Worm (Caenorhabditis elegans) whole organism, early embryonic: ENCODE results near the gene T08G5.3.
"Not testable (repeated sequence)": the region's sequence is repeated elsewhere in the genome, so short reads cannot be mapped to it uniquely, and the experiment has no call there.

ENCODE experiments used
- B0310.2 ChIP-seq: sonication (generic microtip); optimal IDR thresholded peaks from 2 replicates; lab custom pipeline; 2016; ENCODE audit warnings: mild to moderate bottlenecking, missing genetic modification characterization, missing compliant biosample characterization
- F13C5.2 ChIP-seq: sonication (generic microtip); optimal IDR thresholded peaks from 2 replicates; lab custom pipeline; 2017; ENCODE audit warnings: mild to moderate bottlenecking, missing genetic modification characterization, inconsistent platforms, missing compliant biosample characterization
- aly-1 ChIP-seq: sonication (generic microtip); optimal IDR thresholded peaks from 2 replicates; lab custom pipeline; 2016; ENCODE audit warnings: missing genetic modification characterization, missing compliant biosample characterization
- ama-1 ChIP-seq: fragments of 150-350 bp; optimal IDR thresholded peaks from 2 replicates; lab custom pipeline; 2014
- ceh-13 ChIP-seq: fragments of 200-800 bp; sonication (Bioruptor generic); optimal IDR thresholded peaks from 2 replicates; lab custom pipeline; 2018; ENCODE audit warnings: mild to moderate bottlenecking, missing genetic modification characterization, missing compliant biosample characterization
- ceh-36 ChIP-seq: sonication (generic microtip); optimal IDR thresholded peaks from 2 replicates; lab custom pipeline; 2016; ENCODE audit warnings: missing genetic modification characterization, inconsistent platforms, missing compliant biosample characterization
- ets-7 ChIP-seq: sonication (generic microtip); optimal IDR thresholded peaks from 2 replicates; lab custom pipeline; 2016; ENCODE audit warnings: missing genotype, missing genetic modification characterization, missing compliant biosample characterization
- flt-1 ChIP-seq: fragments of 200-800 bp; sonication (Bioruptor generic); IDR thresholded peaks from 2 replicates; pipeline ENCODE4 v1.3.6; 2022; ENCODE audit warnings: missing genetic modification characterization, missing compliant biosample characterization
- hmbx-1 ChIP-seq: sonication (generic microtip); optimal IDR thresholded peaks from 2 replicates; lab custom pipeline; 2016; ENCODE audit warnings: mild to moderate bottlenecking, missing genetic modification characterization, missing compliant biosample characterization
- hmg-4 ChIP-seq: fragments of 200-800 bp; sonication (Bioruptor generic); optimal IDR thresholded peaks from 2 replicates; lab custom pipeline; 2018; ENCODE audit warnings: mild to moderate bottlenecking, missing genetic modification characterization, missing compliant biosample characterization
- hnd-1 ChIP-seq: sonication (generic microtip); optimal IDR thresholded peaks from 2 replicates; lab custom pipeline; 2016; ENCODE audit warnings: missing genetic modification characterization, missing compliant biosample characterization
- pes-1 ChIP-seq: fragments of 200-800 bp; sonication (Bioruptor generic); IDR thresholded peaks from 2 replicates; pipeline ENCODE4 v1.3.6; 2022; ENCODE audit warnings: missing genetic modification reagents, missing genetic modification characterization, missing compliant biosample characterization
- scrt-1 ChIP-seq: fragments of 200-800 bp; sonication (Bioruptor generic); IDR thresholded peaks from 2 replicates; pipeline ENCODE4 v1.3.6; 2022; ENCODE audit warnings: missing genetic modification characterization, missing compliant biosample characterization
- sea-1 ChIP-seq: fragments of 200-800 bp; sonication (Bioruptor generic); conservative IDR thresholded peaks from 2 replicates; pipeline ENCODE4 v1.3.6; 2022; ENCODE audit warnings: missing genetic modification characterization, missing compliant biosample characterization
- tbx-11 ChIP-seq: fragments of 200-800 bp; sonication (Bioruptor generic); IDR thresholded peaks from 2 replicates; pipeline ENCODE4 v1.3.6; 2022; ENCODE audit warnings: missing genetic modification characterization, missing compliant biosample characterization
- tbx-37 ChIP-seq: fragments of 200-800 bp; sonication (Bioruptor generic); conservative IDR thresholded peaks from 2 replicates; pipeline ENCODE4 v1.3.6; 2022; ENCODE audit warnings: missing genetic modification reagents, missing genetic modification characterization, missing compliant biosample characterization
- tra-4 ChIP-seq: sonication (generic microtip); optimal IDR thresholded peaks from 2 replicates; lab custom pipeline; 2017; ENCODE audit warnings: missing genetic modification characterization, missing compliant biosample characterization

T08G5.3 gene

ce11 chrV:14049274-14049673 lies 22.0 kb upstream of the T08G5.3 start, which contains the start of gene F58D12.1:
F58D12.1 (plus strand) TSS chrV:14049574.
- not testable (repeated sequence) for TF ChIP-seq ceh-13 (GFP tag; lab: Kevin White, UChicago); tbx-37 (GFP tag; lab: Robert Waterston, UW); hmbx-1 (tag; lab: Kevin White, UChicago)

DNA sequence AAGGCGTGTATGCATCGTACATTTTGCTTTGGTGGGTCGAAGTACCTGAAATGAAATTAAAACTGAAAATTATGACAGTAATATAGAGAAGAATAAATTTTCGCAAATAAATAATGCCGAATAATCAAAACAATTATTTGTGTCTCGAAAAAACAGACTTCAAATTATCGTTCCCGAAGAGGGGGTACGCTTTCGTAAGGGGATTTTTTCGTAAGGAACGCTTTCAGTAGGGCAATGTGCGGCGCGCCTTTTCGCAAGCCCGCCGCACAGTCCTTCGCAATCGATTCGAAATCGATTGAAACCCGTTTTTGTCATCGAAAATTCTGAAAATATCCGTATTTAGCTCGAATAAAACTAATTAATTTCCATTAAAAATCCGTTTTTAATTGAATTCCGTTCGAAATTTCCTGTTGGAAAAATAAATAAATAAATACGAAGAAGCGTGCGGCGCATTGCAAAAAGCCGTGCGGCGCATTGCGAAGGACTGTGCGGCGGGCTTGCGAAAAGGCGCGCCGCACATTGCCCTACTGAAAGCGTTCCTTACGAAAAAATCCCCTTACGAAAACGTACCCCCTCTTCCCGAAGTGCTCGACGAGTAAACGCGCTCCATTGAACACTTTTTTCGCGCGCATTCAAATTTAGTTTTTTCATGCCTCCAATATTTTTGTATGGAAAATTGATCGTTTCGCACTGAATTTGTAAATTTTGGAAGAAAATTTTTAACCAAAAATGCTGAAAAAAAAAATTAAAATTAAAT lies 11.2 kb upstream of the T08G5.3 start, which contains the start of gene vps-39:
vps-39 (minus strand) TSS at position 51 of the 757 bp plus-strand sequence.
- TF ChIP-seq flt-1 (GFP tag; lab: Robert Waterston, UW): 0 out of 2 replicates have a peak, but pooled peaks have one; percentile 6
- peak; percentile 79; the same call in 1 of the 2 replicates for TF ChIP-seq pes-1 (GFP tag; lab: Robert Waterston, UW)
- peak; percentile 77 for TF ChIP-seq sea-1 (GFP tag; lab: Robert Waterston, UW)
- peak; percentile 17 for TF ChIP-seq hmg-4 (GFP tag; lab: Kevin White, UChicago)
- TF ChIP-seq scrt-1 (GFP tag; lab: Robert Waterston, UW): peak; percentile 50; the same call in 1 of the 2 replicates
- TF ChIP-seq tbx-37 (GFP tag; lab: Robert Waterston, UW): peak; percentile 58; the same call in 1 of the 2 replicates

ce11 chrV:14033649-14034048 lies 6.4 kb upstream of the T08G5.3 start, which contains the start of gene ins-10:
ins-10 (plus strand) TSS chrV:14033949.
- TF ChIP-seq tbx-37 (GFP tag; lab: Robert Waterston, UW) (no peak), ama-1 (lab: Kevin White, UChicago) (no peak), tbx-11 (GFP tag; lab: Robert Waterston, UW) (no peak), sea-1 (GFP tag; lab: Robert Waterston, UW) (no peak), tra-4 (tag; lab: Kevin White, UChicago) (no peak)

DNA sequence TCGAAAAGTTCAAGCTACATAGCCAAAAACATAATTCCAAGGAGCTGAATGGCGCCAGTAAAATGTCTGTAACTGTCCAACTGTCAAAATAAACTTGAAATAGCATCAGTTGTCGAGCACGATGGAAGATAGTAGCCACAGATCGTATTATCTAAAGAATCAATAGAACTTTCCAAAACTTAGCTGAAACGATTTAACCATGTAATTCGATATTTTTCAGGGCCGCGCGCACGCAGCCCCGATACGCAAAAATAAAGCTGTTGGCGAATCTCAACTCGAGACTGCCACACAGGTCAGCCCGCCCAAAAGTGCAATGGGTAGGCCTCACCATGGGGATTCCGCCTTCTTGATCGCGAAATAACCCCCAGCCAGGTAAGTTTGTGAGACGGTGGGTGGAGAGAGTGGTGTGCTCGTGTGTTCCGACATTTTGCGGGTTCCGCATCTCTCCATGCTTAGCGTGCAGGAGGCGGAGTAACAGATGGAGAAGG lies 1.0 kb upstream of the T08G5.3 start:
- no peak for TF ChIP-seq tra-4 (tag; lab: Kevin White, UChicago)
- TF ChIP-seq B0310.2 (tag; lab: Kevin White, UChicago): peak; percentile 2
- TF ChIP-seq scrt-1 (GFP tag; lab: Robert Waterston, UW): no peak
- TF ChIP-seq aly-1 (tag; lab: Kevin White, UChicago): peak; percentile 36
- TF ChIP-seq F13C5.2: no peak
- no peak for TF ChIP-seq hmbx-1 (tag; lab: Kevin White, UChicago)
- TF ChIP-seq sea-1 (GFP tag; lab: Robert Waterston, UW): peak; percentile 72; the same call in 1 of the 2 replicates
- TF ChIP-seq tbx-37 (GFP tag; lab: Robert Waterston, UW): no peak
- no peak for TF ChIP-seq ceh-13 (GFP tag; lab: Kevin White, UChicago)
- TF ChIP-seq hmg-4 (GFP tag; lab: Kevin White, UChicago): peak; percentile 41
- peak; percentile 86 for TF ChIP-seq ama-1 (lab: Kevin White, UChicago)
- 0 out of 2 replicates have a peak, but pooled peaks have one; percentile 32 for TF ChIP-seq tbx-11 (GFP tag; lab: Robert Waterston, UW)

ce11 chrV:14026194-14026593 lies 1.1 kb downstream of the T08G5.3 start, which contains the start of gene T08G5.2:
T08G5.2 (minus strand) TSS chrV:14026294.
- TF ChIP-seq ets-7 (no peak), tbx-11 (GFP tag; lab: Robert Waterston, UW) (no peak), pes-1 (GFP tag; lab: Robert Waterston, UW) (no peak), tbx-37 (GFP tag; lab: Robert Waterston, UW) (no peak), hmbx-1 (tag; lab: Kevin White, UChicago) (no peak), tra-4 (tag; lab: Kevin White, UChicago) (no peak), F13C5.2 (no peak), ceh-13 (GFP tag; lab: Kevin White, UChicago) (no peak), hmg-4 (GFP tag; lab: Kevin White, UChicago) (no peak)

DNA sequence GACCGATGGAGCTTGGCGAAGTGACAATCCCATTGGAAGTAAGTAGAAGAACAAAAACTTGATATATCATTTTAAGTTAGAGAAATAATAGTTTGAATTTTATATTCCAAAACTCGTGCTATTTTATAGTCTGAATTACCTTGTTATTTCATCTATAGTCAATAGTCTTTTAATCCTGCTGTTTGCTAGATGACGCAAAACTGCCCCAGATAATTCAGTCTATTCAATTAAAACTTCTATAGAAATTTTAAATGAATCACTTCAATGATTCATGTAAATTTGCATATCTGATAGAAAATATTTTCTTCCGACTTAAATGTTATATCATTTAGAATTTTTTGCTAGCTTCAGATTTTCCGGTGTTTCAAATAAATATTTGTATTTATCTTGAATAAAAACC lies 4.2 kb downstream of the T08G5.3 start, which contains the start of gene T08G5.15:
T08G5.15 (minus strand) TSS at position 101 of the 400 bp plus-strand sequence.
- no peak for TF ChIP-seq aly-1 (tag; lab: Kevin White, UChicago)
- TF ChIP-seq tbx-11 (GFP tag; lab: Robert Waterston, UW): no peak
- no peak for TF ChIP-seq tra-4 (tag; lab: Kevin White, UChicago)
- TF ChIP-seq hmbx-1 (tag; lab: Kevin White, UChicago): no peak
- TF ChIP-seq F13C5.2: no peak
- TF ChIP-seq ama-1 (lab: Kevin White, UChicago): no peak

DNA sequence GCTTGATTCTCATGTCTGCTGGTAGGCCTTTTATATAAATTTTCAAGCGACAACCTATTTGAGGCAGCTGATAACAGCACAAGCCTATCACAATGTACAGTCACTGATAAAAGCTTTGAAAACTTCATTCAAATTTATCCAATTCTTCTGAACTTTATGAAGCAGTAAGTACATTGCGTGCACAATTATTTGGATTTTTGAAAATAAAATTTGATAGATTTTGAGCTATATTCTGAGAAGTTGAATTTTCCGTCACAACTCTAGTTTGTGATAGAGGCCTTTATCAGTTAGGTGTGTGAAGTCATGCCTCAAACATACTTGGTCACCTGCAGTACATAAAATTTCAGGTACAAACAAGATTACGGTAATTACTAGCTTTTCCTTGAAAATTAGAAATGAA lies 8.6 kb downstream of the T08G5.3 start, which contains the start of the genes mtl-2 and T08G5.1:
mtl-2 (minus strand) TSS at position 34 of the 400 bp plus-strand sequence.
T08G5.1 (plus strand) TSS at position 127 of the 400 bp plus-strand sequence.
- TF ChIP-seq tbx-11 (GFP tag; lab: Robert Waterston, UW) (no peak), F13C5.2 (no peak), sea-1 (GFP tag; lab: Robert Waterston, UW) (no peak), tra-4 (tag; lab: Kevin White, UChicago) (no peak), ceh-13 (GFP tag; lab: Kevin White, UChicago) (no peak), hmbx-1 (tag; lab: Kevin White, UChicago) (no peak), B0310.2 (tag; lab: Kevin White, UChicago) (no peak), hmg-4 (GFP tag; lab: Kevin White, UChicago) (no peak), ets-7 (no peak), ama-1 (lab: Kevin White, UChicago) (no peak), ceh-36 (tag; lab: Kevin White, UChicago) (no peak), tbx-37 (GFP tag; lab: Robert Waterston, UW) (no peak), scrt-1 (GFP tag; lab: Robert Waterston, UW) (no peak), flt-1 (GFP tag; lab: Robert Waterston, UW) (no peak), hnd-1 (tag; lab: Kevin White, UChicago) (no peak)
